Worm (Caenorhabditis elegans) whole organism, L1 larva: ENCODE results near the gene nlp-5.

ENCODE experiments used
- C16A3.4 ChIP-seq: fragments of 150-350 bp; optimal IDR thresholded peaks from 2 replicates; lab custom pipeline; 2014; ENCODE audit warnings: missing biosample characterization, missing genetic modification characterization
- C34B4.2 ChIP-seq: sonication (generic microtip); optimal IDR thresholded peaks from 2 replicates; lab custom pipeline; 2017; ENCODE audit warnings: mild to moderate bottlenecking, missing genetic modification characterization, missing compliant biosample characterization
- Y116A8C.19 ChIP-seq: sonication (generic microtip); optimal IDR thresholded peaks from 2 replicates; lab custom pipeline; 2016; ENCODE audit warnings: missing compliant biosample characterization, missing genetic modification characterization, borderline replicate concordance
- aha-1 ChIP-seq: fragments of 150-350 bp; optimal IDR thresholded peaks from 2 replicates; lab custom pipeline; 2014; ENCODE audit warnings: missing biosample characterization, missing genetic modification characterization
- aly-2 ChIP-seq: fragments of 150-350 bp; optimal IDR thresholded peaks from 2 replicates; lab custom pipeline; 2014; ENCODE audit warnings: missing biosample characterization, missing genetic modification characterization
- ama-1 ChIP-seq: fragments of 150-350 bp; optimal IDR thresholded peaks from 2 replicates; lab custom pipeline; 2014
- blmp-1 ChIP-seq: fragments of 150-350 bp; optimal IDR thresholded peaks from 2 replicates; lab custom pipeline; 2014; ENCODE audit warnings: missing biosample characterization, missing genetic modification characterization
- ceh-63 ChIP-seq: fragments of 200-800 bp; sonication (Bioruptor generic); optimal IDR thresholded peaks from 2 replicates; lab custom pipeline; 2018; ENCODE audit warnings: mild to moderate bottlenecking, missing genetic modification characterization, missing compliant biosample characterization
- dsc-1 ChIP-seq: sonication (generic microtip); optimal IDR thresholded peaks from 2 replicates; lab custom pipeline; 2016; ENCODE audit warnings: mild to moderate bottlenecking, missing genetic modification characterization, missing compliant biosample characterization
- efl-1 ChIP-seq, 4 experiments: fragments of 150-350 bp; optimal IDR thresholded peaks in 3 of 4; peaks in 1 of 4; 1 replicate in 1 of 4; 2 replicates in 3 of 4; lab custom pipeline; 2014; ENCODE audit warnings: missing biosample characterization in 2 of 4, missing genetic modification characterization in 2 of 4, missing genetic modification reagents in 2 of 4
- efl-3 ChIP-seq: fragments of 200-800 bp; sonication (Bioruptor generic); optimal IDR thresholded peaks from 2 replicates; lab custom pipeline; 2018; ENCODE audit warnings: mild to moderate bottlenecking, missing genetic modification characterization, missing compliant biosample characterization
- egl-13 ChIP-seq: sonication (generic microtip); optimal IDR thresholded peaks from 2 replicates; lab custom pipeline; 2016; ENCODE audit warnings: missing genotype, missing genetic modification reagents, missing genetic modification characterization, missing compliant biosample characterization
- egl-27 ChIP-seq, 2 experiments: fragments of 150-350 bp in 1 of 2; sonication (generic microtip); optimal IDR thresholded peaks; 3 replicates each; lab custom pipeline; 2017 to 2018; ENCODE audit warnings: missing biosample characterization in 2 of 2, missing genetic modification characterization in 2 of 2, missing genetic modification reagents in 2 of 2
- elt-2 ChIP-seq: sonication (generic microtip); optimal IDR thresholded peaks from 2 replicates; lab custom pipeline; 2016; ENCODE audit warnings: missing genetic modification characterization, mild to moderate bottlenecking, inconsistent platforms, missing compliant biosample characterization, missing genetic modification reagents
- elt-3 ChIP-seq, 6 experiments: fragments of 150-350 bp in 1 of 6; sonication (generic microtip); optimal IDR thresholded peaks; 2 replicates each; lab custom pipeline; 2017 to 2018; ENCODE audit warnings: missing biosample characterization in 6 of 6, missing genetic modification characterization in 6 of 6, inconsistent platforms in 1 of 6
- ets-5 ChIP-seq: fragments of 200-800 bp; sonication (Bioruptor generic); IDR thresholded peaks from 2 replicates; pipeline ENCODE4 v1.3.6; 2022; ENCODE audit warnings: missing genetic modification characterization, missing compliant biosample characterization
- grh-1 ChIP-seq: fragments of 200-800 bp; sonication (Bioruptor generic); IDR thresholded peaks from 2 replicates; pipeline ENCODE4 v1.3.6; 2022; ENCODE audit warnings: missing genetic modification reagents, missing genetic modification characterization, missing compliant biosample characterization
- hlh-17 ChIP-seq: fragments of 200-800 bp; sonication (Bioruptor generic); optimal IDR thresholded peaks from 2 replicates; lab custom pipeline; 2018; ENCODE audit warnings: missing genetic modification characterization, mild to moderate bottlenecking, missing compliant biosample characterization, moderate library complexity, borderline replicate concordance
- jun-1 ChIP-seq: fragments of 150-350 bp; optimal IDR thresholded peaks from 2 replicates; lab custom pipeline; 2014; ENCODE audit warnings: missing biosample characterization, missing genetic modification reagents, missing genetic modification characterization
- lin-14 ChIP-seq: fragments of 200-800 bp; sonication (Bioruptor generic); optimal IDR thresholded peaks from 2 replicates; lab custom pipeline; 2018; ENCODE audit warnings: mild to moderate bottlenecking, missing genetic modification characterization, moderate library complexity, missing compliant biosample characterization
- lin-15B ChIP-seq: fragments of 150-350 bp; sonication (generic microtip); optimal IDR thresholded peaks from 3 replicates; lab custom pipeline; 2014; ENCODE audit warnings: missing biosample characterization, missing genetic modification characterization
- lin-35 ChIP-seq, 2 experiments: fragments of 150-350 bp; optimal IDR thresholded peaks; 2 replicates each; lab custom pipeline; 2014; ENCODE audit warnings: missing biosample characterization in 2 of 2, missing genetic modification characterization in 2 of 2, missing genetic modification reagents in 2 of 2
- mdl-1 ChIP-seq, 2 experiments: fragments of 150-350 bp; optimal IDR thresholded peaks; 2 replicates each; lab custom pipeline; 2014 to 2017; ENCODE audit warnings: missing biosample characterization in 2 of 2, missing genetic modification characterization in 2 of 2, inconsistent platforms in 1 of 2
- mep-1 ChIP-seq: fragments of 150-350 bp; optimal IDR thresholded peaks from 2 replicates; lab custom pipeline; 2014; ENCODE audit warnings: missing biosample characterization, missing genetic modification characterization
- nhr-11 ChIP-seq: fragments of 150-350 bp; optimal IDR thresholded peaks from 2 replicates; lab custom pipeline; 2014; ENCODE audit warnings: missing biosample characterization, missing genetic modification characterization
- nhr-12 ChIP-seq: sonication (generic microtip); optimal IDR thresholded peaks from 2 replicates; lab custom pipeline; 2017; ENCODE audit warnings: missing biosample characterization, missing genetic modification characterization
- nhr-20 ChIP-seq: sonication (generic microtip); optimal IDR thresholded peaks from 2 replicates; lab custom pipeline; 2016; ENCODE audit warnings: mild to moderate bottlenecking, missing genetic modification characterization, missing compliant biosample characterization
- nhr-28 ChIP-seq: fragments of 150-350 bp; optimal IDR thresholded peaks from 2 replicates; lab custom pipeline; 2014; ENCODE audit warnings: missing biosample characterization, missing genetic modification characterization
- nhr-71 ChIP-seq: sonication (generic microtip); optimal IDR thresholded peaks from 2 replicates; lab custom pipeline; 2016; ENCODE audit warnings: mild to moderate bottlenecking, missing genetic modification characterization, moderate library complexity, missing compliant biosample characterization
- nhr-76 ChIP-seq: sonication (generic microtip); optimal IDR thresholded peaks from 2 replicates; lab custom pipeline; 2017; ENCODE audit warnings: missing biosample characterization, missing genetic modification characterization
- nhr-77 ChIP-seq: fragments of 150-350 bp; optimal IDR thresholded peaks from 2 replicates; lab custom pipeline; 2014; ENCODE audit warnings: missing biosample characterization, missing genetic modification characterization
- nhr-84 ChIP-seq: sonication (generic microtip); optimal IDR thresholded peaks from 2 replicates; lab custom pipeline; 2017; ENCODE audit warnings: missing biosample characterization, missing genetic modification characterization
- nhr-85 ChIP-seq: sonication (generic microtip); peaks from one replicate; lab custom pipeline; 2016; ENCODE audit warnings: missing genetic modification characterization, inconsistent platforms, missing compliant biosample characterization
- pag-3 ChIP-seq: sonication (generic microtip); optimal IDR thresholded peaks from 2 replicates; lab custom pipeline; 2017; ENCODE audit warnings: missing genetic modification characterization, mild to moderate bottlenecking, missing compliant biosample characterization, antibody characterized with exemption, borderline replicate concordance; ENCODE audit not compliant: insufficient read depth
- pqm-1 ChIP-seq: sonication (generic microtip); optimal IDR thresholded peaks from 3 replicates; lab custom pipeline; 2017; ENCODE audit warnings: missing biosample characterization, missing genetic modification characterization
- snpc-4 ChIP-seq: fragments of 150-350 bp; optimal IDR thresholded peaks from 2 replicates; lab custom pipeline; 2014; ENCODE audit warnings: missing biosample characterization, missing genetic modification characterization
- snu-23 ChIP-seq: sonication (generic microtip); optimal IDR thresholded peaks from 2 replicates; lab custom pipeline; 2016; ENCODE audit warnings: missing genetic modification characterization, missing compliant biosample characterization
- sox-4 ChIP-seq: sonication (generic microtip); optimal IDR thresholded peaks from 2 replicates; lab custom pipeline; 2016; ENCODE audit warnings: missing genetic modification characterization, missing compliant biosample characterization
- sup-37 ChIP-seq: fragments of 200-800 bp; sonication (Bioruptor generic); optimal IDR thresholded peaks from 2 replicates; lab custom pipeline; 2018; ENCODE audit warnings: mild to moderate bottlenecking, missing genetic modification characterization, missing compliant biosample characterization
- swsn-7 ChIP-seq: sonication (generic microtip); optimal IDR thresholded peaks from 2 replicates; lab custom pipeline; 2016; ENCODE audit warnings: missing genetic modification characterization, missing compliant biosample characterization
- tbx-2 ChIP-seq: sonication (generic microtip); optimal IDR thresholded peaks from 2 replicates; lab custom pipeline; 2016; ENCODE audit warnings: missing genetic modification characterization, missing compliant biosample characterization
- tlp-1 ChIP-seq: fragments of 150-350 bp; optimal IDR thresholded peaks from 2 replicates; lab custom pipeline; 2014; ENCODE audit warnings: missing biosample characterization, missing genetic modification characterization
- unc-30 ChIP-seq: sonication (generic microtip); optimal IDR thresholded peaks from 2 replicates; lab custom pipeline; 2017; ENCODE audit warnings: missing biosample characterization, missing genetic modification characterization
- zag-1 ChIP-seq: fragments of 150-350 bp; optimal IDR thresholded peaks from 2 replicates; lab custom pipeline; 2014; ENCODE audit warnings: missing biosample characterization, missing genetic modification characterization
- zip-4 ChIP-seq: fragments of 200-800 bp; sonication (Bioruptor generic); optimal IDR thresholded peaks from 2 replicates; lab custom pipeline; 2018; ENCODE audit warnings: mild to moderate bottlenecking, missing genetic modification characterization, moderate library complexity, missing compliant biosample characterization
- ztf-4 ChIP-seq: fragments of 150-350 bp; optimal IDR thresholded peaks from 2 replicates; lab custom pipeline; 2014; ENCODE audit warnings: missing biosample characterization, missing genetic modification characterization

Gene nlp-5

DNA sequence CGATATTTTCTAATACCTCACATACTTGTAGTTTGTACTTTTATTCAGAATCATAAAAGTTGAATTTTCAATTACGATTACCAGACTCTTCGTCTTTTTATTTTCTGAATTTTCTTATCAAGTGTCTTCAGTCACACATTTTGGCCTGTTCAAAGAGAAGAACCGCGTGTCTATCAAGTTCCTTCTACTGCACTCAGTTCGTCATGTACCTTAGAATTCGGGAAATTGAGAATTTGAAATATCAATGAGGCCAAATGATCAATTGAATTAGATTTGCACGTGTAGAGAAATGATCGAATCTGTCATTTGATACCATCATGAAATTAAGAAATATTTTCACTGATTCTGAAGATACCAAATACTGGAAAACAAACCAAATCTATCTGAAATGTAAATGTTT is 25.3 kb downstream of the nlp-5 start (continued):
- no peak for TF ChIP-seq elt-2
- no peak for TF ChIP-seq Y116A8C.19 (tag; lab: Kevin White, UChicago)
- no peak for TF ChIP-seq pag-3
- no peak for TF ChIP-seq sox-4 (tag; lab: Kevin White, UChicago)
- peak; percentile 86 for TF ChIP-seq nhr-85 (tag; lab: Kevin White, UChicago)
- no peak for TF ChIP-seq egl-13 (tag; lab: Kevin White, UChicago)
- TF ChIP-seq swsn-7 (tag; lab: Kevin White, UChicago), result no peak

- TF ChIP-seq mdl-1 (tag; optimal IDR thresholded peaks at IDR 0.05; lab: Kevin White, UChicago), result peak in 1 of 2 experiments; percentile 16
- no peak for TF ChIP-seq efl-1 (optimal IDR thresholded peaks at IDR 0.05; lab: Kevin White, UChicago)
- peak in 1 of 2 experiments; percentile 51 for TF ChIP-seq efl-1 (GFP tag; optimal IDR thresholded peaks at IDR 0.05 in 1 of 2; lab: Kevin White, UChicago)
- peak; percentile 35 for TF ChIP-seq nhr-71 (tag; lab: Kevin White, UChicago)
- TF ChIP-seq tlp-1 (tag; lab: Kevin White, UChicago), result no peak
- peak; percentile 27 for TF ChIP-seq lin-14 (GFP tag; lab: Kevin White, UChicago)
- peak; percentile 33 for TF ChIP-seq nhr-20 (tag; lab: Kevin White, UChicago)
- TF ChIP-seq dsc-1 (tag; lab: Kevin White, UChicago), result no peak
- peak in 4 of 6 experiments; percentile 40 to 71 (median 64) for TF ChIP-seq elt-3 (tag; optimal IDR thresholded peaks at IDR 0.05; lab: Kevin White, UChicago)
- TF ChIP-seq blmp-1 (tag; lab: Kevin White, UChicago), result peak; percentile 46
- peak; percentile 81 for TF ChIP-seq nhr-85 (tag; lab: Kevin White, UChicago)
These were observed 26.4 kb downstream of the nlp-5 start, which contains the start of gene srdh-1 for ce11 chrII:8264619-8265018. TSS of gene srdh-1 (plus strand) at chrII:8264661.

DNA sequence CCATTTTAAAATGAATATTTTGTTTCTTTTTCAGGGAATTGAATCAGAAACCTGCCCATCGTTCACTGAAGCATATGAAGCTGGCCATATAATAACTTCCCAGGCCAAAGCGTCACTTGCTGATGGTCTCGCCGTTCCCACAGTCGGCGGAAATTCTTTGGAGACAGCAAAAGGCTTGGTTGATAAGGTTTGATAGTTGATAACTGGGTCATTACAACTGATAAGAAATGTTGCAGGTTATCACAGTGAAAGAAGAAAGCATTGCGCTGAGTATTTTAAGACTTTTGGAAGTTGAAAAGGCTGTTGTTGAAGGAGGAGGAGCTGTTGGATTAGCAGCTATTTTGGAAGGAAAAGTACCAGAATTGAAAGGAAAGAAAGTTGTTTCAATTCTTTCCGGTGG is 28.3 kb downstream of the nlp-5 start:
- TF ChIP-seq zip-4 (GFP tag; lab: Kevin White, UChicago) (no peak), blmp-1 (tag; lab: Kevin White, UChicago) (peak; percentile 33), elt-3 (tag; optimal IDR thresholded peaks at IDR 0.05; lab: Kevin White, UChicago) (peak in 1 of 6 experiments; percentile 17), snpc-4 (tag; lab: Kevin White, UChicago) (no peak), unc-30 (no peak), nhr-84 (tag; lab: Kevin White, UChicago) (no peak), C16A3.4 (tag; lab: Kevin White, UChicago) (no peak), C34B4.2 (tag; lab: Kevin White, UChicago) (no peak), swsn-7 (tag; lab: Kevin White, UChicago) (no peak), mep-1 (tag; lab: Kevin White, UChicago) (no peak), ceh-63 (GFP tag; lab: Kevin White, UChicago) (no peak), lin-35 (GFP tag; optimal IDR thresholded peaks at IDR 0.05; lab: Kevin White, UChicago) (no peak), lin-14 (GFP tag; lab: Kevin White, UChicago) (peak; percentile 16), jun-1 (tag; lab: Kevin White, UChicago) (no peak), pqm-1 (tag; lab: Kevin White, UChicago) (peak; percentile 8), efl-1 (optimal IDR thresholded peaks at IDR 0.05; lab: Kevin White, UChicago) (no peak), efl-1 (GFP tag; optimal IDR thresholded peaks at IDR 0.05 in 1 of 2; lab: Kevin White, UChicago) (peak in 1 of 2 experiments; percentile 45), pag-3 (no peak), ets-5 (no peak), elt-2 (peak; percentile 73), egl-27 (tag; optimal IDR thresholded peaks at IDR 0.05; lab: Kevin White, UChicago) (no peak)

ce11 chrII:8267679-8268078 is 29.4 kb downstream of the nlp-5 start:
- no peak for TF ChIP-seq mdl-1 (tag; optimal IDR thresholded peaks at IDR 0.05; lab: Kevin White, UChicago)
- no peak for TF ChIP-seq sup-37 (GFP tag; lab: Kevin White, UChicago)
- no peak for TF ChIP-seq ceh-63 (GFP tag; lab: Kevin White, UChicago)
- TF ChIP-seq unc-30, result no peak
- peak; percentile 13 for TF ChIP-seq nhr-85 (tag; lab: Kevin White, UChicago)
- no peak for TF ChIP-seq lin-15B (tag; lab: Kevin White, UChicago)
- no peak for TF ChIP-seq efl-3 (GFP tag; lab: Kevin White, UChicago)
- TF ChIP-seq grh-1 (GFP tag; lab: Robert Waterston, UW), result peak; percentile 37; the same call in 1 of the 2 replicates
- no peak for TF ChIP-seq ztf-4 (tag; lab: Kevin White, UChicago)
- no peak for TF ChIP-seq aly-2 (tag; lab: Kevin White, UChicago)
- TF ChIP-seq aha-1 (tag; lab: Kevin White, UChicago), result no peak
- TF ChIP-seq mep-1 (tag; lab: Kevin White, UChicago), result no peak
- TF ChIP-seq zag-1, result no peak
- peak in 1 of 2 experiments; percentile 1 for TF ChIP-seq lin-35 (GFP tag; optimal IDR thresholded peaks at IDR 0.05; lab: Kevin White, UChicago)
- no peak for TF ChIP-seq nhr-11 (tag; lab: Kevin White, UChicago)
- no peak for TF ChIP-seq ama-1 (lab: Kevin White, UChicago)
- no peak for TF ChIP-seq snu-23 (GFP tag; lab: Kevin White, UChicago)
- TF ChIP-seq tbx-2 (tag; lab: Kevin White, UChicago), result no peak
- TF ChIP-seq nhr-76, result no peak
- TF ChIP-seq nhr-77 (tag; lab: Kevin White, UChicago), result no peak
- TF ChIP-seq hlh-17 (GFP tag; lab: Kevin White, UChicago), result no peak
- TF ChIP-seq blmp-1 (tag; lab: Kevin White, UChicago), result peak; percentile 37
- TF ChIP-seq nhr-12 (tag; lab: Kevin White, UChicago), result no peak
- TF ChIP-seq nhr-28, result no peak
